Worm (Caenorhabditis elegans) whole organism, late embryonic: Measurements from ENCODE around the gene lys-5.

ENCODE experiments used
- C08G9.2 ChIP-seq: sonication (generic microtip); optimal IDR thresholded peaks from 2 replicates; lab custom pipeline; 2016; ENCODE audit warnings: mild to moderate bottlenecking, missing genetic modification characterization, moderate library complexity, missing compliant biosample characterization
- F13H6.1 ChIP-seq: sonication (generic microtip); optimal IDR thresholded peaks from 2 replicates; lab custom pipeline; 2016; ENCODE audit warnings: missing genetic modification characterization, missing compliant biosample characterization
- K09A11.1 ChIP-seq: sonication (generic microtip); optimal IDR thresholded peaks from 2 replicates; lab custom pipeline; 2017; ENCODE audit warnings: antibody characterized with exemption, mild to moderate bottlenecking, missing genetic modification characterization, missing compliant biosample characterization; ENCODE audit not compliant: insufficient read depth
- T23F11.4 ChIP-seq: fragments of 200-800 bp; sonication (Bioruptor generic); optimal IDR thresholded peaks from 2 replicates; lab custom pipeline; 2018; ENCODE audit warnings: mild to moderate bottlenecking, missing genetic modification characterization, missing compliant biosample characterization
- Y22D7AL.16 ChIP-seq: sonication (generic microtip); optimal IDR thresholded peaks from 2 replicates; lab custom pipeline; 2016; ENCODE audit warnings: missing genetic modification characterization, missing compliant biosample characterization
- ceh-14 ChIP-seq: sonication (generic microtip); optimal IDR thresholded peaks from 2 replicates; lab custom pipeline; 2016; ENCODE audit warnings: missing genotype, missing genetic modification characterization, missing compliant biosample characterization
- ceh-18 ChIP-seq: sonication (generic microtip); optimal IDR thresholded peaks from 2 replicates; lab custom pipeline; 2016; ENCODE audit warnings: missing genetic modification characterization, missing compliant biosample characterization
- ceh-19 ChIP-seq: fragments of 200-800 bp; sonication (Bioruptor generic); optimal IDR thresholded peaks from 2 replicates; lab custom pipeline; 2018; ENCODE audit warnings: mild to moderate bottlenecking, missing genetic modification characterization, missing compliant biosample characterization
- ceh-2 ChIP-seq: sonication (generic microtip); optimal IDR thresholded peaks from 2 replicates; lab custom pipeline; 2016; ENCODE audit warnings: missing genotype, missing genetic modification characterization, missing compliant biosample characterization
- ceh-30 ChIP-seq: fragments of 150-350 bp; optimal IDR thresholded peaks from 2 replicates; lab custom pipeline; 2014; ENCODE audit warnings: missing biosample characterization, missing genetic modification characterization
- ceh-31 ChIP-seq: sonication (generic microtip); optimal IDR thresholded peaks from 2 replicates; lab custom pipeline; 2016; ENCODE audit warnings: missing genetic modification characterization, missing compliant biosample characterization
- ceh-34 ChIP-seq: sonication (generic microtip); optimal IDR thresholded peaks from 2 replicates; lab custom pipeline; 2016; ENCODE audit warnings: mild to moderate bottlenecking, missing genetic modification characterization, missing compliant biosample characterization
- ceh-45 ChIP-seq: fragments of 200-800 bp; sonication (Bioruptor generic); IDR thresholded peaks from 2 replicates; pipeline ENCODE4 v1.3.6; 2022; ENCODE audit warnings: missing genetic modification reagents, missing genetic modification characterization, missing compliant biosample characterization
- ceh-6 ChIP-seq: fragments of 200-800 bp; sonication (Bioruptor generic); optimal IDR thresholded peaks from 2 replicates; lab custom pipeline; 2018; ENCODE audit warnings: mild to moderate bottlenecking, missing genetic modification characterization, missing compliant biosample characterization
- ceh-9 ChIP-seq: sonication (generic microtip); optimal IDR thresholded peaks from 2 replicates; lab custom pipeline; 2016; ENCODE audit warnings: mild to moderate bottlenecking, missing genetic modification characterization, inconsistent platforms, missing compliant biosample characterization
- che-1 ChIP-seq: sonication (generic microtip); optimal IDR thresholded peaks from 2 replicates; lab custom pipeline; 2016; ENCODE audit warnings: mild to moderate bottlenecking, missing genetic modification characterization, missing compliant biosample characterization
- dmd-4 ChIP-seq: sonication (generic microtip); optimal IDR thresholded peaks from 2 replicates; lab custom pipeline; 2016; ENCODE audit warnings: borderline replicate concordance, missing genetic modification characterization, missing compliant biosample characterization
- dve-1 ChIP-seq: sonication (generic microtip); optimal IDR thresholded peaks from 2 replicates; lab custom pipeline; 2017; ENCODE audit warnings: antibody characterized with exemption, mild to moderate bottlenecking, missing genetic modification characterization, missing compliant biosample characterization
- elt-4 ChIP-seq: sonication (generic microtip); optimal IDR thresholded peaks from 2 replicates; lab custom pipeline; 2016; ENCODE audit warnings: missing genetic modification characterization, missing compliant biosample characterization
- ets-4 ChIP-seq: sonication (generic microtip); optimal IDR thresholded peaks from 2 replicates; lab custom pipeline; 2016; ENCODE audit warnings: missing genetic modification characterization, missing compliant biosample characterization
- fax-1 ChIP-seq: sonication (generic microtip); optimal IDR thresholded peaks from 2 replicates; lab custom pipeline; 2016; ENCODE audit warnings: missing genotype, missing genetic modification characterization, missing compliant biosample characterization
- fkh-6 ChIP-seq: sonication (generic microtip); optimal IDR thresholded peaks from 2 replicates; lab custom pipeline; 2016; ENCODE audit warnings: missing genetic modification characterization, missing compliant biosample characterization
- hlh-13 ChIP-seq: fragments of 200-800 bp; sonication (Bioruptor generic); optimal IDR thresholded peaks from 2 replicates; lab custom pipeline; 2018; ENCODE audit warnings: mild to moderate bottlenecking, missing genetic modification characterization, missing compliant biosample characterization
- hlh-30 ChIP-seq: sonication (generic microtip); optimal IDR thresholded peaks from 2 replicates; lab custom pipeline; 2017; ENCODE audit warnings: antibody characterized with exemption, missing genetic modification characterization, missing compliant biosample characterization; ENCODE audit not compliant: insufficient read depth
- hlh-6 ChIP-seq: sonication (generic microtip); optimal IDR thresholded peaks from 2 replicates; lab custom pipeline; 2016; ENCODE audit warnings: missing genotype, missing genetic modification characterization, missing compliant biosample characterization
- hlh-8 ChIP-seq: sonication (generic microtip); optimal IDR thresholded peaks from 2 replicates; lab custom pipeline; 2016; ENCODE audit warnings: missing genotype, missing genetic modification characterization, missing compliant biosample characterization
- mec-3 ChIP-seq: sonication (generic microtip); optimal IDR thresholded peaks from 2 replicates; lab custom pipeline; 2016; ENCODE audit warnings: borderline replicate concordance, missing genetic modification characterization, missing compliant biosample characterization
- nfya-1 ChIP-seq: sonication (generic microtip); optimal IDR thresholded peaks from 2 replicates; lab custom pipeline; 2017; ENCODE audit warnings: missing genetic modification characterization, mild to moderate bottlenecking, missing compliant biosample characterization, antibody characterized with exemption, moderate library complexity
- nhr-232 ChIP-seq: sonication (generic microtip); optimal IDR thresholded peaks from 2 replicates; lab custom pipeline; 2016; ENCODE audit warnings: missing genetic modification characterization, missing compliant biosample characterization
- odd-2 ChIP-seq: sonication (generic microtip); optimal IDR thresholded peaks from 2 replicates; lab custom pipeline; 2017; ENCODE audit warnings: antibody characterized with exemption, mild to moderate bottlenecking, missing genetic modification characterization, missing compliant biosample characterization
- pag-3 ChIP-seq: sonication (generic microtip); optimal IDR thresholded peaks from 2 replicates; lab custom pipeline; 2016; ENCODE audit warnings: missing compliant biosample characterization, missing genetic modification characterization, borderline replicate concordance
- pat-9 ChIP-seq: fragments of 200-800 bp; sonication (Bioruptor generic); optimal IDR thresholded peaks from 2 replicates; lab custom pipeline; 2018; ENCODE audit warnings: mild to moderate bottlenecking, missing genetic modification characterization, moderate library complexity, missing compliant biosample characterization
- pha-2 ChIP-seq: sonication (generic microtip); optimal IDR thresholded peaks from 2 replicates; lab custom pipeline; 2017; ENCODE audit warnings: mild to moderate bottlenecking, missing genetic modification characterization, missing compliant biosample characterization
- pqm-1 ChIP-seq: sonication (generic microtip); optimal IDR thresholded peaks from 2 replicates; lab custom pipeline; 2016; ENCODE audit warnings: missing genetic modification characterization, missing compliant biosample characterization
- pros-1 ChIP-seq: fragments of 150-350 bp; optimal IDR thresholded peaks from 2 replicates; lab custom pipeline; 2014; ENCODE audit warnings: missing biosample characterization, missing genetic modification reagents, missing genetic modification characterization
- ref-2 ChIP-seq: sonication (generic microtip); optimal IDR thresholded peaks from 2 replicates; lab custom pipeline; 2016; ENCODE audit warnings: missing genetic modification characterization, missing compliant biosample characterization
- rnt-1 ChIP-seq: sonication (generic microtip); optimal IDR thresholded peaks from 2 replicates; lab custom pipeline; 2016; ENCODE audit warnings: missing genetic modification characterization, missing compliant biosample characterization
- sox-2 ChIP-seq: fragments of 200-800 bp; sonication (Bioruptor generic); IDR thresholded peaks from 2 replicates; pipeline ENCODE4 v1.3.6; 2022; ENCODE audit warnings: missing genetic modification reagents, missing genetic modification characterization, missing compliant biosample characterization
- syd-9 ChIP-seq: sonication (generic microtip); optimal IDR thresholded peaks from 2 replicates; lab custom pipeline; 2016; ENCODE audit warnings: mild to moderate bottlenecking, missing genetic modification characterization, moderate library complexity, missing compliant biosample characterization
- tbx-2 ChIP-seq: sonication (generic microtip); optimal IDR thresholded peaks from 2 replicates; lab custom pipeline; 2016; ENCODE audit warnings: missing genetic modification characterization, missing compliant biosample characterization
- ttx-3 ChIP-seq: sonication (generic microtip); optimal IDR thresholded peaks from 2 replicates; lab custom pipeline; 2016; ENCODE audit warnings: missing genetic modification reagents, missing genetic modification characterization, missing compliant biosample characterization
- unc-3 ChIP-seq, 2 experiments: fragments of 200-800 bp in 1 of 2; sonication (Bioruptor generic) in 1 of 2; sonication (generic microtip) in 1 of 2; conservative IDR thresholded peaks in 1 of 2; optimal IDR thresholded peaks in 1 of 2; 2 replicates each; pipeline versions ENCODE4 v1.3.6 to Lab custom; 2016 to 2022; ENCODE audit warnings: missing compliant biosample characterization in 2 of 2, missing genetic modification characterization in 2 of 2, missing genetic modification reagents in 1 of 2
- unc-42 ChIP-seq: sonication (generic microtip); optimal IDR thresholded peaks from 2 replicates; lab custom pipeline; 2016; ENCODE audit warnings: missing genotype, missing genetic modification characterization, missing compliant biosample characterization
- zip-5 ChIP-seq: sonication (generic microtip); optimal IDR thresholded peaks from 2 replicates; lab custom pipeline; 2016; ENCODE audit warnings: missing genetic modification characterization, missing compliant biosample characterization

lys-5 gene

ce11 chrIV:11599717-11600116, 25.7 kb downstream of the lys-5 start:
- TF ChIP-seq K09A11.1 (tag; lab: Kevin White, UChicago) = no peak
- TF ChIP-seq ttx-3 = no peak
- TF ChIP-seq zip-5 (tag; lab: Kevin White, UChicago) = no peak
- no peak for TF ChIP-seq pat-9 (tag; lab: Kevin White, UChicago)
- no peak for TF ChIP-seq ceh-9 (tag; lab: Kevin White, UChicago)
- no peak for TF ChIP-seq ceh-45 (GFP tag; lab: Robert Waterston, UW)
- no peak for TF ChIP-seq hlh-6 (tag; lab: Kevin White, UChicago)
- TF ChIP-seq nfya-1 (tag; lab: Kevin White, UChicago) = no peak
- TF ChIP-seq hlh-13 (GFP tag; lab: Kevin White, UChicago) = no peak
- no peak for TF ChIP-seq fkh-6
- TF ChIP-seq sox-2 (GFP tag; lab: Robert Waterston, UW) = no peak
- no peak for TF ChIP-seq dve-1 (tag; lab: Kevin White, UChicago)
- no peak for TF ChIP-seq unc-3 (GFP tag; conservative IDR thresholded peaks at IDR 0.05; lab: Robert Waterston, UW)
- no peak for TF ChIP-seq unc-3 (tag; optimal IDR thresholded peaks at IDR 0.05; lab: Kevin White, UChicago)
- no peak for TF ChIP-seq che-1 (tag; lab: Kevin White, UChicago)
- TF ChIP-seq ceh-6 (GFP tag; lab: Kevin White, UChicago) = no peak
- TF ChIP-seq Y22D7AL.16 (tag; lab: Kevin White, UChicago) = no peak
- TF ChIP-seq ceh-18 (tag; lab: Kevin White, UChicago) = no peak

ce11 chrIV:11597079-11597478, 28.3 kb downstream of the lys-5 start:
- TF ChIP-seq T23F11.4 (GFP tag; lab: Kevin White, UChicago) (no peak), fax-1 (tag; lab: Kevin White, UChicago) (no peak), nfya-1 (tag; lab: Kevin White, UChicago) (no peak), pha-2 (tag; lab: Kevin White, UChicago) (no peak), ttx-3 (no peak), unc-3 (GFP tag; conservative IDR thresholded peaks at IDR 0.05; lab: Robert Waterston, UW) (no peak), unc-3 (tag; optimal IDR thresholded peaks at IDR 0.05; lab: Kevin White, UChicago) (no peak), sox-2 (GFP tag; lab: Robert Waterston, UW) (no peak), hlh-8 (tag; lab: Kevin White, UChicago) (no peak), mec-3 (tag; lab: Kevin White, UChicago) (no peak), ref-2 (tag; lab: Kevin White, UChicago) (no peak), dve-1 (tag; lab: Kevin White, UChicago) (no peak), unc-42 (no peak), ceh-19 (GFP tag; lab: Kevin White, UChicago) (no peak), ceh-9 (tag; lab: Kevin White, UChicago) (no peak), odd-2 (tag; lab: Kevin White, UChicago) (no peak), hlh-30 (tag; lab: Kevin White, UChicago) (no peak), rnt-1 (tag; lab: Kevin White, UChicago) (no peak), ceh-30 (tag; lab: Kevin White, UChicago) (no peak), pros-1 (tag; lab: Kevin White, UChicago) (no peak), nhr-232 (tag; lab: Kevin White, UChicago) (no peak)

ce11 chrIV:11594191-11594673, 31.1 kb downstream of the lys-5 start, which contains the start of gene mig-38:
mig-38 (plus strand) TSS chrIV:11594244.
- TF ChIP-seq ets-4 (tag; lab: Kevin White, UChicago) (no peak), ceh-14 (peak; percentile 70), dmd-4 (tag; lab: Kevin White, UChicago) (peak; percentile 61), ref-2 (tag; lab: Kevin White, UChicago) (peak; percentile 54), pqm-1 (no peak), ceh-34 (tag; lab: Kevin White, UChicago) (peak; percentile 20), nhr-232 (tag; lab: Kevin White, UChicago) (no peak), rnt-1 (tag; lab: Kevin White, UChicago) (peak; percentile 43), ceh-6 (GFP tag; lab: Kevin White, UChicago) (peak; percentile 29), elt-4 (peak; percentile 26), nfya-1 (tag; lab: Kevin White, UChicago) (peak; percentile 58), unc-42 (peak; percentile 32), fax-1 (tag; lab: Kevin White, UChicago) (peak; percentile 24), ceh-9 (tag; lab: Kevin White, UChicago) (no peak), mec-3 (tag; lab: Kevin White, UChicago) (peak; percentile 31), ceh-45 (GFP tag; lab: Robert Waterston, UW) (no peak), pag-3 (tag; lab: Kevin White, UChicago) (no peak), F13H6.1 (peak; percentile 4), tbx-2 (tag; lab: Kevin White, UChicago) (peak; percentile 26), ceh-31 (peak; percentile 25), ceh-18 (tag; lab: Kevin White, UChicago) (peak; percentile 57), T23F11.4 (GFP tag; lab: Kevin White, UChicago) (no peak), ceh-2 (tag; lab: Kevin White, UChicago) (peak; percentile 21), syd-9 (peak; percentile 44), C08G9.2 (peak; percentile 17), ceh-30 (tag; lab: Kevin White, UChicago) (no peak)
